Worm (Caenorhabditis elegans): ENCODE measurements around the gene Y67D2.2.
A peak's percentile ranks its signal among the peaks of the same experiment; 100 is the strongest.

The Y67D2.2 gene

ce11 chrIII:1575651-1576050, 17.1 kb downstream of the Y67D2.2 start:
- no peak for TF ChIP-seq lin-32 (GFP tag; optimal IDR thresholded peaks at IDR 0.05)
- no peak for TF ChIP-seq M03D4.4 (tag; optimal IDR thresholded peaks at IDR 0.05)
- TF ChIP-seq elt-1 (tag; optimal IDR thresholded peaks at IDR 0.05; ENCODE audit: borderline replicate concordance, insufficient read depth): no peak
- no peak for TF ChIP-seq ceh-39 (tag; optimal IDR thresholded peaks at IDR 0.05)
- TF ChIP-seq blmp-1 (tag; optimal IDR thresholded peaks at IDR 0.05): no peak

- TF ChIP-seq ceh-83 (GFP tag; optimal IDR thresholded peaks at IDR 0.05) (no peak), hlh-1 (tag; optimal IDR thresholded peaks at IDR 0.05) (no peak), sptf-1 (tag; optimal IDR thresholded peaks at IDR 0.05) (no peak), bed-3 (GFP tag; optimal IDR thresholded peaks at IDR 0.05) (no peak), unc-39 (tag; optimal IDR thresholded peaks at IDR 0.05) (no peak), snpc-4 (tag; optimal IDR thresholded peaks at IDR 0.05) (no peak), pha-4 (tag; optimal IDR thresholded peaks at IDR 0.05) (no peak), mep-1 (tag; optimal IDR thresholded peaks at IDR 0.05) (no peak), nhr-237 (tag; optimal IDR thresholded peaks at IDR 0.05) (no peak), mab-5 (tag; optimal IDR thresholded peaks at IDR 0.05) (no peak), nhr-12 (tag; optimal IDR thresholded peaks at IDR 0.05) (no peak), cnd-1 (tag; optimal IDR thresholded peaks at IDR 0.05) (no peak), elt-3 (tag; optimal IDR thresholded peaks at IDR 0.05) (no peak)
Observed at ce11 chrIII:1576451-1576850, 17.9 kb downstream of the Y67D2.2 start, which contains the start of gene Y22D7AL.7. TSS of gene Y22D7AL.7 (plus strand) at chrIII:1576751.

DNA sequence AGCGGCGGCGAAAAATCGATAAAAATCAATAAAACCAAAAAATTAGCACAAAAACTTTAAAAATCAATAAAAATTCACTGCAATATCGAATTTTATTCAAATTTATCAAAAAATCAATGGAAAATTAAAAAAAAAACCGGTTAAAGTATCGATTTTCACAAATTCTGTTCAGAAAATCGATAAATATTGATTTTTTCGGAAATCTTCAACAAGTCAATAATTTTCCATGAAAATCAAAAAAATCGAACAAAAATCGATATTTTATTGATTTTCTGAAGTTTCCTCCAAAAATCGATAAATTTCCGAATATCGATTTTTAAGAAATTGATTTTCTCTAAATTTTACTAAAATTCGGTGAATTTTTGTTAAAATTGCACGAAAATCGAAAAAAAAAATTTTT, 20.0 kb downstream of the Y67D2.2 start:
- TF ChIP-seq elt-1 (tag; optimal IDR thresholded peaks at IDR 0.05; ENCODE audit: borderline replicate concordance, insufficient read depth): no peak
- no peak for TF ChIP-seq M03D4.4 (tag; optimal IDR thresholded peaks at IDR 0.05)
- TF ChIP-seq blmp-1 (tag; optimal IDR thresholded peaks at IDR 0.05): no peak
- TF ChIP-seq unc-39 (tag; optimal IDR thresholded peaks at IDR 0.05): no peak
- no peak for TF ChIP-seq snpc-4 (tag; optimal IDR thresholded peaks at IDR 0.05)
- no peak for TF ChIP-seq ztf-11 (tag; optimal IDR thresholded peaks at IDR 0.05)
- no peak for TF ChIP-seq ceh-39 (tag; optimal IDR thresholded peaks at IDR 0.05)
- no peak for TF ChIP-seq bed-3 (GFP tag; optimal IDR thresholded peaks at IDR 0.05)
- no peak for TF ChIP-seq nhr-2 (tag; optimal IDR thresholded peaks at IDR 0.05)
- TF ChIP-seq mls-2 (tag; optimal IDR thresholded peaks at IDR 0.05): no peak
- TF ChIP-seq cnd-1 (tag; optimal IDR thresholded peaks at IDR 0.05): no peak
- TF ChIP-seq mep-1 (tag; optimal IDR thresholded peaks at IDR 0.05): no peak

ce11 chrIII:1579001-1579400, 20.4 kb downstream of the Y67D2.2 start:
- no peak for TF ChIP-seq snpc-4 (tag; optimal IDR thresholded peaks at IDR 0.05)
- TF ChIP-seq nhr-28 (tag; optimal IDR thresholded peaks at IDR 0.05): no peak
- TF ChIP-seq zip-8 (tag; optimal IDR thresholded peaks at IDR 0.05): peak; percentile 96

DNA sequence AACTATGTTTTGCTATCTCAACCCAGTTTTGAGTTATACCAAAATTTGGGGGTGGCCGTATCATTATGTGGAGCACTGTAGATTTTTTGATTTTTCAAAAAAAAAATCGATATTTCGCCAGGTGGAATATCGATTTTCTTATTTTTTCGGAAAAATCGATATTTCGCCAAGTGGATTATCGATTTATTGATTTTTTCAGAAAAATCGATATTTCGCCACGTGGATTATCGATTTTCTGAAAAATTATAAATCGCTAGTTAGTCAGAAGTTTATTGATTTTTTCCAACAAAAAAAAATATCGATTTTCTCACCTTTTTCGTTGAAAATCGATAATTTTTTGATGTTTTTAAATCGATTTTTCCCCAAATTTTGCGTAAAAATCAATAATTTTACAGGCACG, 21.5 kb downstream of the Y67D2.2 start:
- no peak for TF ChIP-seq nhr-237 (tag; optimal IDR thresholded peaks at IDR 0.05)
- no peak for TF ChIP-seq blmp-1 (tag; optimal IDR thresholded peaks at IDR 0.05)
- no peak for TF ChIP-seq lin-32 (GFP tag; optimal IDR thresholded peaks at IDR 0.05)
- no peak for TF ChIP-seq elt-1 (tag; optimal IDR thresholded peaks at IDR 0.05; ENCODE audit: borderline replicate concordance, insufficient read depth)
- TF ChIP-seq snpc-4 (tag; optimal IDR thresholded peaks at IDR 0.05): no peak
- TF ChIP-seq elt-3 (tag; optimal IDR thresholded peaks at IDR 0.05): no peak
- no peak for TF ChIP-seq unc-120 (tag; optimal IDR thresholded peaks at IDR 0.05; ENCODE audit: poor library complexity, severe bottlenecking)
- no peak for TF ChIP-seq lin-13 (tag; optimal IDR thresholded peaks at IDR 0.05)
- no peak for TF ChIP-seq tbx-8 (GFP tag; optimal IDR thresholded peaks at IDR 0.05)
- TF ChIP-seq bed-3 (GFP tag; optimal IDR thresholded peaks at IDR 0.05): no peak
- TF ChIP-seq unc-62 (GFP tag; optimal IDR thresholded peaks at IDR 0.05): no peak
- no peak for TF ChIP-seq ztf-11 (tag; optimal IDR thresholded peaks at IDR 0.05)
- no peak for TF ChIP-seq sptf-1 (tag; optimal IDR thresholded peaks at IDR 0.05)
- no peak for TF ChIP-seq ceh-43 (GFP tag; optimal IDR thresholded peaks at IDR 0.05)
- no peak for TF ChIP-seq nhr-12 (tag; optimal IDR thresholded peaks at IDR 0.05)
- no peak for TF ChIP-seq nhr-76 (tag; optimal IDR thresholded peaks at IDR 0.05)
- no peak for TF ChIP-seq sem-2 (GFP tag; optimal IDR thresholded peaks at IDR 0.05)
- no peak for TF ChIP-seq pha-4 (tag; optimal IDR thresholded peaks at IDR 0.05)

DNA sequence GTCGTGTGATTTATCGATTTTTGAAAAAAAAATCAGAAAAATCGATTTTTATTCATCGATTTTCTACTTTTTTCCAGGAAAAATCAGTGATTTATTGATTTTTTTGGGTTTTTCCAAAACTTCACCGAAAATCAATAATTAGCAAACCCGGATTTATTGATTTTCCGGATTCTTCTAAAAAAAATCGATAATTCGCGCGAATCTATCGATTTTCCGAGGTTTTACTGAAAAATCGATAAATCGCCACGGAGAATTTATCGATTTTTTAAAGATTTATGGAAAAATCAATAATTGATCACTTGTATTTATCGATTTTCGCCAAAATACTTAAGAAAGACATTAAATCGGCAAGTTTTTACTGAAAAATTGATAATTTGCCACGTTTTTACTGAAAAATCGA, 24.9 kb downstream of the Y67D2.2 start:
- TF ChIP-seq mab-5 (tag; optimal IDR thresholded peaks at IDR 0.05): no peak
- no peak for TF ChIP-seq ceh-39 (tag; optimal IDR thresholded peaks at IDR 0.05)
- no peak for TF ChIP-seq nhr-2 (tag; optimal IDR thresholded peaks at IDR 0.05)
